Worm (Caenorhabditis elegans): ENCODE results near the gene Y116A8C.27.

- TF ChIP-seq elt-3 (tag; optimal IDR thresholded peaks at IDR 0.05) (no peak), blmp-1 (tag; optimal IDR thresholded peaks at IDR 0.05) (no peak), snpc-4 (tag; optimal IDR thresholded peaks at IDR 0.05) (no peak), nhr-76 (tag; optimal IDR thresholded peaks at IDR 0.05) (no peak), nhr-2 (tag; optimal IDR thresholded peaks at IDR 0.05) (no peak), unc-62 (GFP tag; optimal IDR thresholded peaks at IDR 0.05) (no peak), zip-8 (tag; optimal IDR thresholded peaks at IDR 0.05) (no peak), lin-13 (tag; optimal IDR thresholded peaks at IDR 0.05) (no peak), mls-2 (tag; optimal IDR thresholded peaks at IDR 0.05) (no peak), mep-1 (tag; optimal IDR thresholded peaks at IDR 0.05) (no peak), sem-2 (GFP tag; optimal IDR thresholded peaks at IDR 0.05) (no peak), lsy-2 (tag; optimal IDR thresholded peaks at IDR 0.05) (no peak)
Measured at ce11 chrIV:17105578-17105977, 9.5 kb upstream of the Y116A8C.27 start.

Data from whole organism, mixed stage, embryonic.